Fruit fly (Drosophila melanogaster): Measurements from ENCODE around the gene Ranbp16.

The Ranbp16 gene

DNA sequence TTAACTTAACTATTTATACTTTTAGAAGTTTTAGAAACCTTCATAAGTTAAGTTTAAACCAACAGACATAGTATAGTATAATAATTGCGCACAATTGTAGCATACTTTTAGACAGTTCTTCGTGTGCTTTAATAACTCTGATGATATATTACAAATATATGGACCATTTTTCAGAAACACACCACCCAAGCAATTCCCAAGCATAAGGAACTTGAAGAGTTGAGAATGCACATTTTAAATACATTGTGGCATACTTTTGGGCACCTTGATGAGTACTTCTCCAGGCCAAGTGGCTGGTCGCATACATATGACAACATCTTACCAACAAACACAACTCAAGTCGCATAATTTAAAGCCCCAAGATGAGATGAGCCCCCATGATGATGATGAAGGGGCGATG lies 35.9 kb upstream of the Ranbp16 start:
- TF ChIP-seq zen2 (GFP tag; IDR thresholded peaks at IDR 0.05; ENCODE audit: partially characterized antibody) (no peak), CG8290 (GFP tag; optimal IDR thresholded peaks at IDR 0.05) (peak; percentile 83), CG8290 (tag; optimal IDR thresholded peaks at IDR 0.05) (peak in 1 of 2 experiments; percentile 76), CG17612 (GFP tag; IDR thresholded peaks at IDR 0.05) (peak; percentile 67), Atf6 (GFP tag; IDR thresholded peaks at IDR 0.05) (no peak), sens (GFP tag) (peak; percentile 25), Usf (GFP tag; optimal IDR thresholded peaks at IDR 0.05) (no peak), Sin3A (optimal IDR thresholded peaks at IDR 0.05) (no peak), maf-S (GFP tag; optimal IDR thresholded peaks at IDR 0.05) (no peak), CG9609 (GFP tag; optimal IDR thresholded peaks at IDR 0.05) (no peak), da (GFP tag; optimal IDR thresholded peaks at IDR 0.05) (no peak), gro (GFP tag; optimal IDR thresholded peaks at IDR 0.05) (no peak), CG12942 (GFP tag; optimal IDR thresholded peaks at IDR 0.05) (no peak), gcm2 (GFP tag; optimal IDR thresholded peaks at IDR 0.05) (no peak), mirr (GFP tag; optimal IDR thresholded peaks at IDR 0.05) (no peak), HmgZ (tag; optimal IDR thresholded peaks at IDR 0.05) (no peak), cg (GFP tag; optimal IDR thresholded peaks at IDR 0.05) (no peak), B-H2 (GFP tag; optimal IDR thresholded peaks at IDR 0.05) (no peak), onecut (GFP tag; IDR thresholded peaks at IDR 0.05) (no peak), CG12299 (tag; optimal IDR thresholded peaks at IDR 0.05) (no peak)

DNA sequence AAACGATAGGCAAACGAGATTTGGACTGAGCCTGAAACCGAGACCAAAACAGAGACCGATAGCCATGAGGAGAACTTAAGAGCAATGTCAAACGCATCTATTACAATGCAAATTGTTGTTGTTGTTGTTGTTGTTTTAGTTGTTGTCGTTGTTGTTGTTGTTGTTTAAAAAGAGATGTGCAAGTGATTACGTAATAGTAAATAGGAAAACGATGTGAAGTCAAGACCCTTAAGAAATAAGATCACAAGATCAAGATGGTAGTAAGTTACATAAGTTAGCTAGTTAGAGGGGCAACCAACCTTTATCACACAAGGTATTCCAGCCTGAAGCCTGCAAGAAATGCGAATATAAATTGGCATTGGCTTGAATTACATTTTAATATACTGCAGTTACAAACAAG lies 16.4 kb upstream of the Ranbp16 start:
- TF ChIP-seq Doc3 (GFP tag; IDR thresholded peaks at IDR 0.05; ENCODE audit: partially characterized antibody) (no peak), Pdp1 (GFP tag; optimal IDR thresholded peaks at IDR 0.05) (peak in 1 of 2 experiments; percentile 93)

- TF ChIP-seq ac (GFP tag; optimal IDR thresholded peaks at IDR 0.05) (no peak), Lhr (GFP tag; optimal IDR thresholded peaks at IDR 0.05) (peak; percentile 2), Pdp1 (GFP tag; optimal IDR thresholded peaks at IDR 0.05) (peak in 1 of 2 experiments; percentile 7), pzg (GFP tag; optimal IDR thresholded peaks at IDR 0.05) (peak; percentile 52), btn (GFP tag; optimal IDR thresholded peaks at IDR 0.05) (no peak), CG12236 (GFP tag; optimal IDR thresholded peaks at IDR 0.05) (no peak), Dfd (GFP tag; optimal IDR thresholded peaks at IDR 0.05) (no peak), CG17186 (GFP tag; optimal IDR thresholded peaks at IDR 0.05) (peak; percentile 3), hkb (optimal IDR thresholded peaks at IDR 0.05) (no peak), hkb (GFP tag; IDR thresholded peaks at IDR 0.05) (0 out of 2 replicates have a peak, but pooled peaks have one; percentile 16), CG2712 (tag; optimal IDR thresholded peaks at IDR 0.05) (peak; percentile 13), CG3995 (GFP tag; optimal IDR thresholded peaks at IDR 0.05) (peak; percentile 37), row (GFP tag; IDR thresholded peaks at IDR 0.05) (peak; percentile 54; the same call in 2 of the 3 replicates), CG10462 (GFP tag; optimal IDR thresholded peaks at IDR 0.05) (no peak), Bgb (GFP tag; IDR thresholded peaks at IDR 0.05; ENCODE audit: partially characterized antibody) (no peak), CG17359 (tag; optimal IDR thresholded peaks at IDR 0.05) (peak; percentile 62), CG17802 (tag; optimal IDR thresholded peaks at IDR 0.05) (peak; percentile 86), CG10267 (tag; optimal IDR thresholded peaks at IDR 0.05) (peak; percentile 12), CG9797 (GFP tag; optimal IDR thresholded peaks at IDR 0.05) (peak; percentile 57), phol (tag; optimal IDR thresholded peaks at IDR 0.05) (peak; percentile 1), Myb (GFP tag; optimal IDR thresholded peaks at IDR 0.05) (peak; percentile 4), CG33213 (GFP tag; optimal IDR thresholded peaks at IDR 0.05) (no peak), MESR4 (GFP tag; optimal IDR thresholded peaks at IDR 0.05) (peak; percentile 83), CG15696 (tag; optimal IDR thresholded peaks at IDR 0.05) (no peak), CG4404 (GFP tag; IDR thresholded peaks at IDR 0.05) (no peak), bsh (GFP tag; optimal IDR thresholded peaks at IDR 0.05) (no peak), CG12659 (GFP tag; optimal IDR thresholded peaks at IDR 0.05) (peak; percentile 39), CG8290 (GFP tag; optimal IDR thresholded peaks at IDR 0.05) (peak; percentile 5), CG8290 (tag; optimal IDR thresholded peaks at IDR 0.05) (no peak), CG1792 (GFP tag; optimal IDR thresholded peaks at IDR 0.05) (no peak)
Observed at dm6 chrX:15944735-15945323, 11.2 kb upstream of the Ranbp16 start, which contains the start of gene Rrp47. Rrp47 (plus strand) TSS chrX:15944897.
